Worm (Caenorhabditis elegans): ENCODE results near the gene R02F11.1.

- TF ChIP-seq flt-1 (GFP tag; IDR thresholded peaks at IDR 0.05): no peak
- no peak for TF ChIP-seq cog-1 (tag; optimal IDR thresholded peaks at IDR 0.05)
- no peak for TF ChIP-seq T22C8.4 (GFP tag; IDR thresholded peaks at IDR 0.05)
- no peak for TF ChIP-seq tab-1 (GFP tag; IDR thresholded peaks at IDR 0.05)
- no peak for TF ChIP-seq ref-1 (GFP tag; conservative IDR thresholded peaks at IDR 0.05)
These were observed 1.0 kb downstream of the R02F11.1 start for ce11 chrV:4801943-4802342.

All from whole organism, midembryonic.